Worm (Caenorhabditis elegans): ENCODE data around the gene sec-20.

sec-20 gene

ce11 chrIII:211387-211786, 19.5 kb downstream of the sec-20 start:
- TF ChIP-seq ceh-83 (GFP tag; optimal IDR thresholded peaks at IDR 0.05) (no peak), unc-62 (GFP tag; optimal IDR thresholded peaks at IDR 0.05) (no peak), tbx-8 (GFP tag; optimal IDR thresholded peaks at IDR 0.05) (no peak), mls-2 (tag; optimal IDR thresholded peaks at IDR 0.05) (no peak), ces-1 (GFP tag; optimal IDR thresholded peaks at IDR 0.05) (peak; percentile 77)

- no peak for TF ChIP-seq ham-2 (GFP tag; optimal IDR thresholded peaks at IDR 0.05)
- peak; percentile 32 for TF ChIP-seq sptf-1 (tag; optimal IDR thresholded peaks at IDR 0.05)
- TF ChIP-seq hlh-1 (tag; optimal IDR thresholded peaks at IDR 0.05) = peak; percentile 75
- peak; percentile 57 for TF ChIP-seq ces-1 (GFP tag; optimal IDR thresholded peaks at IDR 0.05)
- peak; percentile 63 for TF ChIP-seq unc-120 (tag; optimal IDR thresholded peaks at IDR 0.05; ENCODE audit: poor library complexity, severe bottlenecking)
- TF ChIP-seq elt-3 (tag; optimal IDR thresholded peaks at IDR 0.05) = no peak
Measured at ce11 chrIII:220368-220767, 28.5 kb downstream of the sec-20 start.

- TF ChIP-seq sem-2 (GFP tag; optimal IDR thresholded peaks at IDR 0.05) (no peak), bed-3 (GFP tag; optimal IDR thresholded peaks at IDR 0.05) (no peak), cnd-1 (tag; optimal IDR thresholded peaks at IDR 0.05) (no peak), mab-5 (tag; optimal IDR thresholded peaks at IDR 0.05) (no peak), nhr-28 (tag; optimal IDR thresholded peaks at IDR 0.05) (no peak), lin-32 (GFP tag; optimal IDR thresholded peaks at IDR 0.05) (no peak)
Measured at ce11 chrIII:222508-222907, 30.6 kb downstream of the sec-20 start.

ce11 chrIII:227033-227432, 35.1 kb downstream of the sec-20 start:
- TF ChIP-seq zip-8 (tag; optimal IDR thresholded peaks at IDR 0.05) = no peak
- TF ChIP-seq nhr-12 (tag; optimal IDR thresholded peaks at IDR 0.05) = no peak
- no peak for TF ChIP-seq sptf-1 (tag; optimal IDR thresholded peaks at IDR 0.05)

- TF ChIP-seq unc-62 (GFP tag; optimal IDR thresholded peaks at IDR 0.05) (no peak), cnd-1 (tag; optimal IDR thresholded peaks at IDR 0.05) (no peak), blmp-1 (tag; optimal IDR thresholded peaks at IDR 0.05) (no peak), unc-39 (tag; optimal IDR thresholded peaks at IDR 0.05) (no peak), nhr-237 (tag; optimal IDR thresholded peaks at IDR 0.05) (no peak), hlh-1 (tag; optimal IDR thresholded peaks at IDR 0.05) (no peak)
Measured at ce11 chrIII:230129-230528, 38.2 kb downstream of the sec-20 start, which contains the start of gene hpo-38. hpo-38 (plus strand) TSS chrIII:230429.

- TF ChIP-seq ceh-39 (tag; optimal IDR thresholded peaks at IDR 0.05) (peak; percentile 12), drap-1 (GFP tag; optimal IDR thresholded peaks at IDR 0.05) (peak; percentile 20), tbx-8 (GFP tag; optimal IDR thresholded peaks at IDR 0.05) (no peak), ceh-83 (GFP tag; optimal IDR thresholded peaks at IDR 0.05) (peak; percentile 29), ces-1 (GFP tag; optimal IDR thresholded peaks at IDR 0.05) (peak; percentile 76), hlh-1 (tag; optimal IDR thresholded peaks at IDR 0.05) (no peak), unc-120 (tag; optimal IDR thresholded peaks at IDR 0.05; ENCODE audit: poor library complexity, severe bottlenecking) (peak; percentile 44), sptf-1 (tag; optimal IDR thresholded peaks at IDR 0.05) (peak; percentile 62), bed-3 (GFP tag; optimal IDR thresholded peaks at IDR 0.05) (no peak), M03D4.4 (tag; optimal IDR thresholded peaks at IDR 0.05) (peak; percentile 35), mab-5 (tag; optimal IDR thresholded peaks at IDR 0.05) (no peak), lsy-2 (tag; optimal IDR thresholded peaks at IDR 0.05) (peak; percentile 20), elt-1 (tag; optimal IDR thresholded peaks at IDR 0.05; ENCODE audit: borderline replicate concordance, insufficient read depth) (no peak), mls-2 (tag; optimal IDR thresholded peaks at IDR 0.05) (peak; percentile 50)
Measured at ce11 chrIII:235115-235514, 43.2 kb downstream of the sec-20 start.

- no peak for TF ChIP-seq snpc-4 (tag; optimal IDR thresholded peaks at IDR 0.05)
- no peak for TF ChIP-seq sptf-1 (tag; optimal IDR thresholded peaks at IDR 0.05)
- no peak for TF ChIP-seq nhr-237 (tag; optimal IDR thresholded peaks at IDR 0.05)
- no peak for TF ChIP-seq lin-13 (tag; optimal IDR thresholded peaks at IDR 0.05)
- no peak for TF ChIP-seq nhr-76 (tag; optimal IDR thresholded peaks at IDR 0.05)
- TF ChIP-seq unc-120 (tag; optimal IDR thresholded peaks at IDR 0.05; ENCODE audit: poor library complexity, severe bottlenecking) = no peak
- TF ChIP-seq bed-3 (GFP tag; optimal IDR thresholded peaks at IDR 0.05) = no peak
- TF ChIP-seq unc-39 (tag; optimal IDR thresholded peaks at IDR 0.05) = no peak
- TF ChIP-seq drap-1 (GFP tag; optimal IDR thresholded peaks at IDR 0.05) = no peak
- no peak for TF ChIP-seq blmp-1 (tag; optimal IDR thresholded peaks at IDR 0.05)
- no peak for TF ChIP-seq nhr-28 (tag; optimal IDR thresholded peaks at IDR 0.05)
- no peak for TF ChIP-seq ztf-11 (tag; optimal IDR thresholded peaks at IDR 0.05)
Measured at ce11 chrIII:235544-235943, 43.6 kb downstream of the sec-20 start, which contains the start of gene hpo-29. hpo-29 (plus strand) TSS chrIII:235844.
